Worm (Caenorhabditis elegans): Measurements from ENCODE around the gene T19H5.6.

DNA sequence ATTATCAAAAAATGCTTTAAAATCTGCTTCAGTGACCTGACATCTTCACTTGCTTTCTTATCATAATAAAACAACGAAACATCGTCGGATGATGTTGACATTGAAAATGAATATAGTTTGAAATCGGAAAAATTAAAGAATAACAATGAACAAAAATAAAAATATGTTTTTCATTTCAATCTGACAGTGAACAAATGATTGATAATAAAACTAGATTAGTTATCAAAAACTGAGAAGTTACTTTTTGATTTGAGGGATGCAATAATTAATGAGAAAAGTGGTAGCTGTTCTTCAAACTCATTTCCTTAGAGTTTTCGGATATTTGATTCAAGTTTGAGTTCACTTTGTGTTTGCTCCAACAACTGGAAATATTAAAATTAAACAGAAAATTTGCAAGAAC, 26.5 kb downstream of the T19H5.6 start, which contains the start of gene chil-15:
- TF ChIP-seq W03F9.2 (tag; optimal IDR thresholded peaks at IDR 0.05) (no peak), dao-5 (tag; optimal IDR thresholded peaks at IDR 0.05) (no peak), him-1 (tag; optimal IDR thresholded peaks at IDR 0.05) (no peak)
